Worm (Caenorhabditis elegans): ENCODE results near the gene mib-1.

The mib-1 gene

ce11 chrIII:11286069-11286468 lies 4.4 kb downstream of the mib-1 start (continued):
- TF ChIP-seq F16B12.6 (tag; optimal IDR thresholded peaks at IDR 0.05) (peak; percentile 22), C34B4.2 (tag; optimal IDR thresholded peaks at IDR 0.05) (no peak), vab-15 (tag; optimal IDR thresholded peaks at IDR 0.05) (no peak), sox-4 (tag; optimal IDR thresholded peaks at IDR 0.05) (no peak), mab-9 (GFP tag; IDR thresholded peaks at IDR 0.05) (peak; percentile 19; the same call in 1 of the 2 replicates), Y116A8C.19 (tag; optimal IDR thresholded peaks at IDR 0.05; ENCODE audit: borderline replicate concordance) (no peak), dsc-1 (tag; optimal IDR thresholded peaks at IDR 0.05) (peak; percentile 57), aha-1 (tag; optimal IDR thresholded peaks at IDR 0.05) (no peak), nhr-77 (tag; optimal IDR thresholded peaks at IDR 0.05) (no peak), nhr-28 (tag; optimal IDR thresholded peaks at IDR 0.05) (no peak), unc-30 (tag; optimal IDR thresholded peaks at IDR 0.05) (no peak), hlh-4 (tag; optimal IDR thresholded peaks at IDR 0.05) (no peak), nhr-11 (tag; optimal IDR thresholded peaks at IDR 0.05) (no peak), nhr-76 (tag; optimal IDR thresholded peaks at IDR 0.05) (no peak), efl-1 (optimal IDR thresholded peaks at IDR 0.05) (peak; percentile 62 to 90), efl-1 (GFP tag; optimal IDR thresholded peaks at IDR 0.05 in 1 of 2) (peak; percentile 91 to 98), ets-5 (GFP tag; IDR thresholded peaks at IDR 0.05) (no peak), ceh-63 (GFP tag; optimal IDR thresholded peaks at IDR 0.05) (no peak), sup-37 (GFP tag; optimal IDR thresholded peaks at IDR 0.05) (no peak), skn-1 (tag; optimal IDR thresholded peaks at IDR 0.05) (no peak), zag-1 (tag; optimal IDR thresholded peaks at IDR 0.05) (no peak), swsn-7 (tag; optimal IDR thresholded peaks at IDR 0.05) (no peak), xbp-1 (tag; optimal IDR thresholded peaks at IDR 0.05) (peak; percentile 41), ztf-11 (tag; optimal IDR thresholded peaks at IDR 0.05) (peak in 1 of 2 experiments; percentile 67), snu-23 (GFP tag; optimal IDR thresholded peaks at IDR 0.05) (peak; percentile 26), hpl-2 (GFP tag; optimal IDR thresholded peaks at IDR 0.05) (no peak), mef-2 (tag; optimal IDR thresholded peaks at IDR 0.05) (no peak), hlh-17 (GFP tag; optimal IDR thresholded peaks at IDR 0.05; ENCODE audit: borderline replicate concordance) (no peak), nhr-20 (tag; optimal IDR thresholded peaks at IDR 0.05) (no peak), lsy-2 (tag; optimal IDR thresholded peaks at IDR 0.05) (peak; percentile 50 to 54), fkh-4 (tag; optimal IDR thresholded peaks at IDR 0.05; ENCODE audit: borderline replicate concordance) (peak; percentile 64), fkh-8 (tag; optimal IDR thresholded peaks at IDR 0.05) (peak; percentile 13), lin-39 (tag; optimal IDR thresholded peaks at IDR 0.05) (no peak), zip-4 (GFP tag; optimal IDR thresholded peaks at IDR 0.05) (no peak), tbx-2 (tag; optimal IDR thresholded peaks at IDR 0.05) (peak; percentile 70), pag-3 (tag; optimal IDR thresholded peaks at IDR 0.05; ENCODE audit: borderline replicate concordance, insufficient read depth) (no peak), pax-3 (tag; optimal IDR thresholded peaks at IDR 0.05) (peak; percentile 53), unc-62 (GFP tag; optimal IDR thresholded peaks at IDR 0.05) (no peak), nhr-12 (tag; optimal IDR thresholded peaks at IDR 0.05) (no peak), dpl-1 (GFP tag; optimal IDR thresholded peaks at IDR 0.05) (peak; percentile 81 to 90 (median 85)), unc-98 (GFP tag; IDR thresholded peaks at IDR 0.05) (peak; percentile 65), nhr-237 (tag; optimal IDR thresholded peaks at IDR 0.05) (no peak), ztf-4 (tag; optimal IDR thresholded peaks at IDR 0.05) (no peak), ceh-90 (tag; optimal IDR thresholded peaks at IDR 0.05) (peak; percentile 88), nhr-90 (tag; optimal IDR thresholded peaks at IDR 0.05; ENCODE audit: poor library complexity) (peak; percentile 60), nhr-19 (GFP tag; conservative IDR thresholded peaks at IDR 0.05) (peak; percentile 25), pqm-1 (tag; optimal IDR thresholded peaks at IDR 0.05) (no peak), lir-3 (tag; optimal IDR thresholded peaks at IDR 0.05; ENCODE audit: poor library complexity) (no peak), rnt-1 (tag; optimal IDR thresholded peaks at IDR 0.05) (no peak), jun-1 (tag; optimal IDR thresholded peaks at IDR 0.05) (no peak), nhr-47 (tag; optimal IDR thresholded peaks at IDR 0.05) (no peak), ces-1 (GFP tag; optimal IDR thresholded peaks at IDR 0.05) (no peak), fos-1 (tag; optimal IDR thresholded peaks at IDR 0.05) (no peak), sptf-1 (tag; optimal IDR thresholded peaks at IDR 0.05) (no peak)

All from whole organism, L1 larva.